Fruit fly (Drosophila melanogaster) whole organism: ENCODE results near the gene CG12523.

Source experiments
- CG8478 ChIP-seq: fragments of >200 bp; optimal IDR thresholded peaks from 2 replicates; lab custom pipeline; 2018; ENCODE audit warnings: inconsistent platforms
- EcR ChIP-seq, 2 experiments: fragments of >200 bp; optimal IDR thresholded peaks; 2 replicates each; lab custom pipeline; 2017; ENCODE audit warnings: missing biosample characterization in 2 of 2, missing genetic modification characterization in 2 of 2, missing genetic modification reagents in 2 of 2
- pan ChIP-seq: fragments of >200 bp; optimal IDR thresholded peaks from 2 replicates; lab custom pipeline; 2017
- psq ChIP-seq: fragments of >200 bp; optimal IDR thresholded peaks from 2 replicates; lab custom pipeline; 2017
- usp ChIP-seq: fragments of >200 bp; optimal IDR thresholded peaks from 2 replicates; lab custom pipeline; 2017; ENCODE audit warnings: missing biosample characterization, missing genetic modification characterization, mixed read lengths

dm6 chr3L:10773585-10773984 is 27.4 kb upstream of the CG12523 start:
- no peak for TF ChIP-seq EcR (GFP tag; optimal IDR thresholded peaks at IDR 0.05; lab: Kevin White, UChicago)
- no peak for TF ChIP-seq psq (lab: Kevin White, UChicago)
- TF ChIP-seq CG8478 (lab: Kevin White, UChicago) = no peak
- TF ChIP-seq usp (GFP tag; lab: Kevin White, UChicago) = no peak
- TF ChIP-seq pan (lab: Kevin White, UChicago) = no peak
